Fruit fly (Drosophila melanogaster) whole organism, pupa: ENCODE data around the gene Nsf2.

Experiments used
- CG10348 ChIP-seq: fragments of 200-800 bp; sonication (Bioruptor generic); IDR thresholded peaks from 2 replicates; pipeline ENCODE4 v1.3.6; 2022; ENCODE audit warnings: missing biosample characterization, missing genetic modification characterization
- CG13204 ChIP-seq: fragments of 200-800 bp; sonication (Bioruptor generic); optimal IDR thresholded peaks from 2 replicates; lab custom pipeline; 2018; ENCODE audit warnings: missing biosample characterization, mild to moderate bottlenecking, missing genetic modification characterization, moderate library complexity
- CG14655 ChIP-seq: fragments of 200-800 bp; sonication (Bioruptor generic); optimal IDR thresholded peaks from 3 replicates; lab custom pipeline; 2017; ENCODE audit warnings: mild to moderate bottlenecking, missing biosample characterization, missing genetic modification reagents, missing genetic modification characterization
- CG17806 ChIP-seq: fragments of 200-800 bp; sonication (Bioruptor generic); optimal IDR thresholded peaks from 2 replicates; lab custom pipeline; 2018; ENCODE audit warnings: missing biosample characterization, mild to moderate bottlenecking, missing genetic modification characterization, moderate library complexity
- CG34367 ChIP-seq: fragments of 200-800 bp; sonication (Bioruptor generic); optimal IDR thresholded peaks from 2 replicates; lab custom pipeline; 2018; ENCODE audit warnings: missing biosample characterization, mild to moderate bottlenecking, missing genetic modification characterization
- D1 ChIP-seq: fragments of 200-800 bp; sonication (Bioruptor generic); optimal IDR thresholded peaks from 2 replicates; lab custom pipeline; 2018; ENCODE audit warnings: missing biosample characterization, mild to moderate bottlenecking, missing genetic modification characterization, moderate library complexity
- EcR ChIP-seq: fragments of 200-800 bp; sonication (Bioruptor generic); optimal IDR thresholded peaks from 3 replicates; lab custom pipeline; 2019; ENCODE audit warnings: missing biosample characterization, missing genetic modification characterization, mild to moderate bottlenecking, moderate library complexity, missing genetic modification reagents
- Pif1A ChIP-seq: fragments of 200-800 bp; sonication (Bioruptor generic); optimal IDR thresholded peaks from 3 replicates; lab custom pipeline; 2016; ENCODE audit warnings: missing biosample characterization, missing genetic modification characterization
- Snoo ChIP-seq: fragments of 200-800 bp; sonication (Bioruptor generic); optimal IDR thresholded peaks from 3 replicates; lab custom pipeline; 2017; ENCODE audit warnings: missing biosample characterization, mild to moderate bottlenecking, missing genetic modification characterization, inconsistent platforms
- fd96Ca ChIP-seq: fragments of 200-800 bp; sonication (Bioruptor generic); IDR thresholded peaks from 3 replicates; pipeline ENCODE4 v1.3.6; 2022; ENCODE audit warnings: missing biosample characterization, missing genetic modification characterization
- gl ChIP-seq: fragments of 200-800 bp; sonication (Bioruptor generic); optimal IDR thresholded peaks from 2 replicates; lab custom pipeline; 2018; ENCODE audit warnings: missing biosample characterization, mild to moderate bottlenecking, missing genetic modification characterization
- rn ChIP-seq: fragments of 200-800 bp; sonication (Bioruptor generic); IDR thresholded peaks from 2 replicates; pipeline ENCODE4 v1.3.6; 2022; ENCODE audit warnings: missing biosample characterization, missing genetic modification characterization

- TF ChIP-seq Pif1A (no peak), EcR (GFP tag; lab: Kevin White, UChicago) (no peak), rn (GFP tag; lab: Robert Waterston, UW) (no peak), fd96Ca (GFP tag; lab: Robert Waterston, UW) (no peak), Snoo (tag; lab: Kevin White, UChicago) (no peak), D1 (tag; lab: Kevin White, UChicago) (no peak), CG17806 (tag; lab: Kevin White, UChicago) (no peak), CG10348 (GFP tag; lab: Robert Waterston, UW) (no peak), CG13204 (no peak), gl (tag; lab: Kevin White, UChicago) (no peak), CG14655 (no peak), CG34367 (tag; lab: Kevin White, UChicago) (no peak)
Observed at dm6 chr3R:13880872-13881271, 43.1 kb upstream of the Nsf2 start.
